Worm (Caenorhabditis elegans) whole organism, L2 larva: ENCODE data around the gene F41G3.5.
A peak's percentile ranks its signal among the peaks of the same experiment; 100 is the strongest.

Experiments
- C34F6.9 ChIP-seq: fragments of 150-350 bp; optimal IDR thresholded peaks from 2 replicates; lab custom pipeline; 2014; ENCODE audit warnings: missing biosample characterization, missing genetic modification characterization
- F13H6.1 ChIP-seq: sonication (generic microtip); optimal IDR thresholded peaks from 2 replicates; lab custom pipeline; 2016; ENCODE audit warnings: missing genetic modification characterization, missing compliant biosample characterization
- R02D3.7 ChIP-seq: fragments of 150-350 bp; optimal IDR thresholded peaks from 2 replicates; lab custom pipeline; 2014; ENCODE audit warnings: missing biosample characterization, missing genetic modification characterization
- Y55F3AM.14 ChIP-seq: fragments of 200-800 bp; sonication (Bioruptor generic); optimal IDR thresholded peaks from 2 replicates; lab custom pipeline; 2018; ENCODE audit warnings: mild to moderate bottlenecking, missing genetic modification characterization, missing compliant biosample characterization
- ZK546.5 ChIP-seq: sonication (generic microtip); optimal IDR thresholded peaks from 2 replicates; lab custom pipeline; 2017; ENCODE audit warnings: missing biosample characterization, missing genetic modification characterization
- alr-1 ChIP-seq: fragments of 150-350 bp; optimal IDR thresholded peaks from 2 replicates; lab custom pipeline; 2014; ENCODE audit warnings: missing biosample characterization, missing genetic modification characterization
- aly-2 ChIP-seq: fragments of 150-350 bp; optimal IDR thresholded peaks from 2 replicates; lab custom pipeline; 2014; ENCODE audit warnings: missing biosample characterization, missing genetic modification characterization
- ama-1 ChIP-seq: fragments of 150-350 bp; optimal IDR thresholded peaks from 2 replicates; lab custom pipeline; 2018; ENCODE audit warnings: inconsistent platforms
- blmp-1 ChIP-seq: sonication (generic microtip); optimal IDR thresholded peaks from 2 replicates; lab custom pipeline; 2017; ENCODE audit warnings: missing genetic modification characterization, mild to moderate bottlenecking, missing compliant biosample characterization, antibody characterized with exemption, moderate library complexity; ENCODE audit not compliant: insufficient read depth
- ceh-16 ChIP-seq: fragments of 150-350 bp; optimal IDR thresholded peaks from 2 replicates; lab custom pipeline; 2014; ENCODE audit warnings: missing biosample characterization, missing genetic modification characterization
- ceh-82 ChIP-seq: fragments of 150-350 bp; optimal IDR thresholded peaks from 2 replicates; lab custom pipeline; 2014; ENCODE audit warnings: missing biosample characterization, missing genetic modification characterization
- crh-2 ChIP-seq: sonication (generic microtip); optimal IDR thresholded peaks from 2 replicates; lab custom pipeline; 2017; ENCODE audit warnings: missing biosample characterization, missing genetic modification characterization
- dmd-4 ChIP-seq: sonication (generic microtip); optimal IDR thresholded peaks from 2 replicates; lab custom pipeline; 2017; ENCODE audit warnings: missing biosample characterization, missing genetic modification characterization
- egl-27 ChIP-seq: sonication (generic microtip); optimal IDR thresholded peaks from 3 replicates; lab custom pipeline; 2017; ENCODE audit warnings: missing biosample characterization, missing genetic modification reagents, missing genetic modification characterization
- elt-1 ChIP-seq: fragments of 150-350 bp; optimal IDR thresholded peaks from 2 replicates; lab custom pipeline; 2014; ENCODE audit warnings: missing biosample characterization, missing genetic modification characterization
- elt-3 ChIP-seq: sonication (generic microtip); optimal IDR thresholded peaks from 2 replicates; lab custom pipeline; 2017; ENCODE audit warnings: missing biosample characterization, missing genetic modification characterization
- fos-1 ChIP-seq: fragments of 150-350 bp; optimal IDR thresholded peaks from 2 replicates; lab custom pipeline; 2014; ENCODE audit warnings: missing biosample characterization, missing genetic modification characterization
- gmeb-1 ChIP-seq: fragments of 150-350 bp; optimal IDR thresholded peaks from 2 replicates; lab custom pipeline; 2014; ENCODE audit warnings: missing biosample characterization, missing genetic modification characterization
- lin-11 ChIP-seq: fragments of 150-350 bp; sonication (generic microtip); optimal IDR thresholded peaks from 2 replicates; lab custom pipeline; 2014; ENCODE audit warnings: missing biosample characterization, missing genetic modification characterization, inconsistent platforms, mixed read lengths
- lin-13 ChIP-seq: fragments of 150-350 bp; optimal IDR thresholded peaks from 2 replicates; lab custom pipeline; 2014; ENCODE audit warnings: missing biosample characterization, missing genetic modification reagents, missing genetic modification characterization
- lin-39 ChIP-seq: fragments of 150-350 bp; optimal IDR thresholded peaks from 2 replicates; lab custom pipeline; 2014; ENCODE audit warnings: missing biosample characterization, missing genetic modification reagents, missing genetic modification characterization
- lsy-2 ChIP-seq, 2 experiments: fragments of 150-350 bp in 1 of 2; sonication (generic microtip) in 1 of 2; optimal IDR thresholded peaks; 2 replicates each; lab custom pipeline; 2014 to 2017; ENCODE audit warnings: missing biosample characterization in 2 of 2, missing genetic modification characterization in 2 of 2
- mab-5 ChIP-seq: fragments of 150-350 bp; optimal IDR thresholded peaks from 2 replicates; lab custom pipeline; 2014; ENCODE audit warnings: missing biosample characterization, missing genetic modification characterization
- mbf-1 ChIP-seq: sonication (generic microtip); optimal IDR thresholded peaks from 2 replicates; lab custom pipeline; 2017; ENCODE audit warnings: missing biosample characterization, missing genetic modification characterization
- mdl-1 ChIP-seq, 2 experiments: fragments of 150-350 bp in 1 of 2; sonication (generic microtip) in 1 of 2; optimal IDR thresholded peaks; 2 replicates each; lab custom pipeline; 2017; ENCODE audit warnings: missing biosample characterization in 2 of 2, missing genetic modification characterization in 2 of 2
- nhr-11 ChIP-seq: fragments of 150-350 bp; optimal IDR thresholded peaks from 2 replicates; lab custom pipeline; 2014; ENCODE audit warnings: missing biosample characterization, missing genetic modification characterization
- nhr-129 ChIP-seq: fragments of 150-350 bp; optimal IDR thresholded peaks from 2 replicates; lab custom pipeline; 2014; ENCODE audit warnings: missing biosample characterization, missing genetic modification characterization
- nhr-21 ChIP-seq: fragments of 150-350 bp; optimal IDR thresholded peaks from 2 replicates; lab custom pipeline; 2014; ENCODE audit warnings: missing biosample characterization, missing genetic modification characterization
- nhr-23 ChIP-seq: fragments of 150-350 bp; optimal IDR thresholded peaks from 2 replicates; lab custom pipeline; 2014; ENCODE audit warnings: missing biosample characterization, missing genetic modification reagents, missing genetic modification characterization
- nhr-237 ChIP-seq: fragments of 150-350 bp; optimal IDR thresholded peaks from 2 replicates; lab custom pipeline; 2014; ENCODE audit warnings: missing biosample characterization, missing genetic modification characterization
- nhr-25 ChIP-seq: fragments of 150-350 bp; sonication (generic microtip); optimal IDR thresholded peaks from 3 replicates; lab custom pipeline; 2014; ENCODE audit warnings: missing biosample characterization, missing genetic modification characterization
- nhr-6 ChIP-seq: fragments of 150-350 bp; optimal IDR thresholded peaks from 2 replicates; lab custom pipeline; 2014; ENCODE audit warnings: missing biosample characterization, missing genetic modification characterization
- nhr-77 ChIP-seq: fragments of 150-350 bp; optimal IDR thresholded peaks from 2 replicates; lab custom pipeline; 2014; ENCODE audit warnings: missing biosample characterization, missing genetic modification characterization
- peb-1 ChIP-seq: fragments of 150-350 bp; optimal IDR thresholded peaks from 2 replicates; lab custom pipeline; 2014; ENCODE audit warnings: missing biosample characterization, missing genetic modification characterization
- sem-4 ChIP-seq: fragments of 150-350 bp; optimal IDR thresholded peaks from 2 replicates; lab custom pipeline; 2014; ENCODE audit warnings: missing biosample characterization, missing genetic modification reagents, missing genetic modification characterization
- skn-1 ChIP-seq: sonication (generic microtip); optimal IDR thresholded peaks from 2 replicates; lab custom pipeline; 2017; ENCODE audit warnings: missing biosample characterization, missing genetic modification characterization
- sma-3 ChIP-seq: sonication (generic microtip); optimal IDR thresholded peaks from 2 replicates; lab custom pipeline; 2016; ENCODE audit warnings: missing genetic modification reagents, missing genetic modification characterization, missing compliant biosample characterization
- sma-9 ChIP-seq, 2 experiments: fragments of 150-350 bp in 1 of 2; sonication (generic microtip) in 1 of 2; optimal IDR thresholded peaks; 2 replicates each; lab custom pipeline; 2014 to 2016; ENCODE audit warnings: missing genetic modification characterization in 2 of 2, mild to moderate bottlenecking in 1 of 2, missing biosample characterization in 1 of 2, missing compliant biosample characterization in 1 of 2, missing genetic modification reagents in 1 of 2, moderate library complexity in 1 of 2
- snpc-4 ChIP-seq: fragments of 150-350 bp; optimal IDR thresholded peaks from 2 replicates; lab custom pipeline; 2014; ENCODE audit warnings: missing biosample characterization, missing genetic modification characterization
- unc-39 ChIP-seq: fragments of 150-350 bp; optimal IDR thresholded peaks from 2 replicates; lab custom pipeline; 2014; ENCODE audit warnings: missing biosample characterization, missing genetic modification characterization
- zag-1 ChIP-seq: fragments of 150-350 bp; optimal IDR thresholded peaks from 2 replicates; lab custom pipeline; 2014; ENCODE audit warnings: missing biosample characterization, missing genetic modification characterization
- ztf-1 ChIP-seq: fragments of 200-800 bp; sonication (Bioruptor generic); conservative IDR thresholded peaks from 2 replicates; pipeline ENCODE4 v1.3.6; 2022; ENCODE audit warnings: missing genetic modification characterization, missing compliant biosample characterization
- ztf-11 ChIP-seq: sonication (generic microtip); optimal IDR thresholded peaks from 2 replicates; lab custom pipeline; 2017; ENCODE audit warnings: missing biosample characterization, missing genetic modification characterization
- ztf-4 ChIP-seq: fragments of 150-350 bp; optimal IDR thresholded peaks from 2 replicates; lab custom pipeline; 2014; ENCODE audit warnings: missing biosample characterization, missing genetic modification characterization

The F41G3.5 gene

ce11 chrII:6779104-6779503 is 32.6 kb downstream of the F41G3.5 start, which contains the start of gene T13C2.7:
Gene T13C2.7, plus strand, starts transcription at chrII:6779404.
- TF ChIP-seq zag-1 (tag; lab: Kevin White, UChicago) (no peak), sem-4 (tag; lab: Kevin White, UChicago) (no peak), dmd-4 (tag; lab: Kevin White, UChicago) (no peak), ztf-11 (tag; lab: Kevin White, UChicago) (no peak), ceh-16 (tag; lab: Kevin White, UChicago) (no peak), unc-39 (tag; lab: Kevin White, UChicago) (no peak), C34F6.9 (tag; lab: Kevin White, UChicago) (no peak), egl-27 (tag; lab: Kevin White, UChicago) (no peak), nhr-25 (tag; lab: Kevin White, UChicago) (no peak), F13H6.1 (tag; lab: Kevin White, UChicago) (no peak)

ce11 chrII:6781231-6781630 is 34.7 kb downstream of the F41G3.5 start:
- TF ChIP-seq fos-1 (tag; lab: Kevin White, UChicago) = peak; percentile 64
- no peak for TF ChIP-seq lin-13

ce11 chrII:6781983-6782382 is 35.5 kb downstream of the F41G3.5 start:
- TF ChIP-seq aly-2 (tag; lab: Kevin White, UChicago) (no peak), lin-11 (tag; lab: Kevin White, UChicago) (no peak), nhr-6 (tag; lab: Kevin White, UChicago) (no peak), peb-1 (tag; lab: Kevin White, UChicago) (no peak), gmeb-1 (tag; lab: Kevin White, UChicago) (no peak), R02D3.7 (no peak), nhr-77 (no peak), alr-1 (tag; lab: Kevin White, UChicago) (no peak), unc-39 (tag; lab: Kevin White, UChicago) (no peak), dmd-4 (tag; lab: Kevin White, UChicago) (no peak), egl-27 (tag; lab: Kevin White, UChicago) (no peak), mbf-1 (tag; lab: Kevin White, UChicago) (no peak), ztf-11 (tag; lab: Kevin White, UChicago) (no peak), mdl-1 (tag; optimal IDR thresholded peaks at IDR 0.05; lab: Kevin White, UChicago) (no peak), ztf-4 (no peak), mab-5 (tag; lab: Kevin White, UChicago) (no peak), blmp-1 (tag; lab: Kevin White, UChicago) (no peak), elt-1 (tag; lab: Kevin White, UChicago) (no peak), ztf-1 (GFP tag; lab: Robert Waterston, UW) (no peak), snpc-4 (tag; lab: Kevin White, UChicago) (no peak)
- TF ChIP-seq, all 48 proteins: peak for 0

- TF ChIP-seq nhr-21 = no peak
- no peak for TF ChIP-seq ztf-1 (GFP tag; lab: Robert Waterston, UW)
- TF ChIP-seq peb-1 (tag; lab: Kevin White, UChicago) = no peak
- TF ChIP-seq nhr-77 = no peak
- TF ChIP-seq skn-1 = no peak
- peak; percentile 38 to 65 for TF ChIP-seq lsy-2 (tag; optimal IDR thresholded peaks at IDR 0.05; lab: Kevin White, UChicago)
- no peak for TF ChIP-seq gmeb-1 (tag; lab: Kevin White, UChicago)
- no peak for TF ChIP-seq elt-3
- no peak for TF ChIP-seq zag-1 (tag; lab: Kevin White, UChicago)
- peak; percentile 59 for TF ChIP-seq nhr-25 (tag; lab: Kevin White, UChicago)
- TF ChIP-seq lin-13 = no peak
- TF ChIP-seq nhr-6 (tag; lab: Kevin White, UChicago) = no peak
- TF ChIP-seq fos-1 (tag; lab: Kevin White, UChicago) = peak; percentile 8
- no peak for TF ChIP-seq nhr-23 (tag; lab: Kevin White, UChicago)
- TF ChIP-seq ceh-82 = no peak
- TF ChIP-seq dmd-4 (tag; lab: Kevin White, UChicago) = no peak
- TF ChIP-seq R02D3.7 = no peak
- TF ChIP-seq alr-1 (tag; lab: Kevin White, UChicago) = no peak
- TF ChIP-seq unc-39 (tag; lab: Kevin White, UChicago) = no peak
- TF ChIP-seq ama-1 (lab: Kevin White, UChicago) = no peak
- TF ChIP-seq Y55F3AM.14 (GFP tag; lab: Kevin White, UChicago) = no peak
- TF ChIP-seq nhr-11 (tag; lab: Kevin White, UChicago) = no peak
- peak; percentile 3 for TF ChIP-seq blmp-1 (tag; lab: Kevin White, UChicago)
- TF ChIP-seq lin-39 (tag; lab: Kevin White, UChicago) = no peak
- no peak for TF ChIP-seq nhr-237 (tag; lab: Kevin White, UChicago)
- no peak for TF ChIP-seq elt-1 (tag; lab: Kevin White, UChicago)
- peak; percentile 61 for TF ChIP-seq sma-9 (GFP tag; optimal IDR thresholded peaks at IDR 0.05; lab: Kevin White, UChicago)
- TF ChIP-seq sma-9 (tag; optimal IDR thresholded peaks at IDR 0.05; lab: Kevin White, UChicago) = no peak
- no peak for TF ChIP-seq crh-2
- TF ChIP-seq mdl-1 (tag; optimal IDR thresholded peaks at IDR 0.05; lab: Kevin White, UChicago) = no peak
- TF ChIP-seq ZK546.5 (tag; lab: Kevin White, UChicago) = no peak
- peak; percentile 71 for TF ChIP-seq nhr-129 (tag; lab: Kevin White, UChicago)
- no peak for TF ChIP-seq ceh-16 (tag; lab: Kevin White, UChicago)
- no peak for TF ChIP-seq mbf-1 (tag; lab: Kevin White, UChicago)
- TF ChIP-seq sma-3 (GFP tag; lab: Kevin White, UChicago) = peak; percentile 22
- TF ChIP-seq mab-5 (tag; lab: Kevin White, UChicago) = peak; percentile 5
- TF ChIP-seq ztf-4 = peak; percentile 48
Observed at ce11 chrII:6782738-6783163, 36.2 kb downstream of the F41G3.5 start.
